Fruit fly (Drosophila melanogaster) whole organism, embryonic: ENCODE measurements around the gene mRF1.
A peak's percentile ranks its signal among the peaks of the same experiment; 100 is the strongest.

Experiments used
- Antp ChIP-seq: fragments of 200-800 bp; sonication (Bioruptor generic); optimal IDR thresholded peaks from 3 replicates; lab custom pipeline; 2016; ENCODE audit warnings: missing biosample characterization, missing genetic modification characterization
- CG12155 ChIP-seq: fragments of 200-800 bp; sonication (Bioruptor generic); optimal IDR thresholded peaks from 3 replicates; lab custom pipeline; 2016; ENCODE audit warnings: missing biosample characterization, missing genetic modification characterization
- CG12659 ChIP-seq: fragments of 200-800 bp; sonication (Bioruptor generic); optimal IDR thresholded peaks from 3 replicates; lab custom pipeline; 2017; ENCODE audit warnings: mild to moderate bottlenecking, missing biosample characterization, missing genetic modification reagents, missing genetic modification characterization
- CG15269 ChIP-seq: fragments of 200-800 bp; sonication (Bioruptor generic); optimal IDR thresholded peaks from 2 replicates; lab custom pipeline; 2018; ENCODE audit warnings: missing biosample characterization, mild to moderate bottlenecking, missing genetic modification characterization, moderate library complexity
- CG15479 ChIP-seq: fragments of 200-800 bp; sonication (Bioruptor generic); optimal IDR thresholded peaks from 3 replicates; lab custom pipeline; 2019; ENCODE audit warnings: missing biosample characterization, mild to moderate bottlenecking, missing genetic modification characterization, moderate library complexity
- CG16863 ChIP-seq: fragments of 200-800 bp; sonication (Bioruptor generic); optimal IDR thresholded peaks from 3 replicates; lab custom pipeline; 2016; ENCODE audit warnings: missing biosample characterization, missing genetic modification characterization
- CG2129 ChIP-seq: fragments of 200-800 bp; sonication (Bioruptor generic); IDR thresholded peaks from 2 replicates; pipeline ENCODE4 v1.3.6; 2022; ENCODE audit warnings: missing biosample characterization, missing genetic modification characterization; ENCODE audit not compliant: partially characterized antibody
- CG34376 ChIP-seq: fragments of 200-800 bp; sonication (Bioruptor generic); optimal IDR thresholded peaks from 2 replicates; lab custom pipeline; 2018; ENCODE audit warnings: missing biosample characterization, mild to moderate bottlenecking, missing genetic modification characterization
- CG4360 ChIP-seq: fragments of 200-800 bp; sonication (Bioruptor generic); IDR thresholded peaks from 2 replicates; pipeline ENCODE4 v1.3.6; 2022; ENCODE audit warnings: missing biosample characterization, missing genetic modification characterization
- CG4404 ChIP-seq: fragments of 200-800 bp; sonication (Bioruptor generic); IDR thresholded peaks from 2 replicates; pipeline ENCODE4 v1.3.6; 2022; ENCODE audit warnings: missing biosample characterization, missing genetic modification characterization
- CG4424 ChIP-seq: fragments of 200-800 bp; sonication (Bioruptor generic); optimal IDR thresholded peaks from 3 replicates; lab custom pipeline; 2016; ENCODE audit warnings: missing biosample characterization, missing genetic modification characterization
- CG4854 ChIP-seq: fragments of 200-800 bp; sonication (Bioruptor generic); optimal IDR thresholded peaks from 2 replicates; lab custom pipeline; 2016; ENCODE audit warnings: missing biosample characterization, missing genetic modification characterization, inconsistent platforms
- CG6272 ChIP-seq: fragments of 200-800 bp; sonication (Bioruptor generic); IDR thresholded peaks from 2 replicates; pipeline ENCODE4 v1.3.6; 2022; ENCODE audit warnings: missing biosample characterization, missing genetic modification characterization
- CG6791 ChIP-seq: fragments of 200-800 bp; sonication (Bioruptor generic); IDR thresholded peaks from 3 replicates; pipeline ENCODE4 v1.3.6; 2022; ENCODE audit warnings: missing biosample characterization, missing genetic modification characterization; ENCODE audit not compliant: partially characterized antibody
- CG7987 ChIP-seq: fragments of 200-800 bp; sonication (Bioruptor generic); optimal IDR thresholded peaks from 2 replicates; lab custom pipeline; 2018; ENCODE audit warnings: missing biosample characterization, mild to moderate bottlenecking, missing genetic modification characterization, moderate library complexity
- CG9727 ChIP-seq: fragments of 200-800 bp; sonication (Bioruptor generic); optimal IDR thresholded peaks from 3 replicates; lab custom pipeline; 2017; ENCODE audit warnings: missing biosample characterization, mild to moderate bottlenecking, missing genetic modification characterization
- CTCF ChIP-seq: fragments of 200-800 bp; sonication (Bioruptor generic); optimal IDR thresholded peaks from 2 replicates; lab custom pipeline; 2017; ENCODE audit warnings: missing biosample characterization, mild to moderate bottlenecking, missing genetic modification characterization, moderate library complexity
- Dbx ChIP-seq: fragments of 200-800 bp; sonication (Bioruptor generic); IDR thresholded peaks from 3 replicates; pipeline ENCODE4 v1.3.6; 2022; ENCODE audit warnings: missing biosample characterization, missing genetic modification characterization
- Dll ChIP-seq: fragments of 200-800 bp; sonication (Bioruptor generic); IDR thresholded peaks from 4 replicates; pipeline ENCODE4 v1.3.6; 2022; ENCODE audit warnings: missing biosample characterization, missing genetic modification characterization; ENCODE audit not compliant: partially characterized antibody
- Doc3 ChIP-seq: fragments of 200-800 bp; sonication (Bioruptor generic); IDR thresholded peaks from 3 replicates; pipeline ENCODE4 v1.3.6; 2022; ENCODE audit warnings: missing biosample characterization, missing genetic modification characterization; ENCODE audit not compliant: partially characterized antibody
- Fer1 ChIP-seq: fragments of 200-800 bp; sonication (Bioruptor generic); optimal IDR thresholded peaks from 2 replicates; lab custom pipeline; 2017; ENCODE audit warnings: missing biosample characterization, mild to moderate bottlenecking, missing genetic modification characterization
- Hsf ChIP-seq: fragments of 200-800 bp; sonication (Bioruptor generic); optimal IDR thresholded peaks from 3 replicates; lab custom pipeline; 2016; ENCODE audit warnings: missing biosample characterization, missing genetic modification characterization
- Jarid2 ChIP-seq: fragments of 200-800 bp; sonication (Bioruptor generic); optimal IDR thresholded peaks from 3 replicates; lab custom pipeline; 2017; ENCODE audit warnings: mild to moderate bottlenecking, missing biosample characterization, missing genetic modification reagents, missing genetic modification characterization
- NC2β ChIP-seq: fragments of 200-800 bp; sonication (Bioruptor generic); optimal IDR thresholded peaks from 2 replicates; lab custom pipeline; 2016; ENCODE audit warnings: missing biosample characterization, missing genetic modification characterization
- Pdp1 ChIP-seq, 2 experiments: fragments of 200-800 bp; sonication (Bioruptor generic); optimal IDR thresholded peaks; 3 replicates each; lab custom pipeline; 2016; ENCODE audit warnings: missing biosample characterization in 2 of 2, missing genetic modification characterization in 2 of 2, mild to moderate bottlenecking in 1 of 2, moderate library complexity in 1 of 2
- Six4 ChIP-seq: fragments of 200-800 bp; sonication (Bioruptor generic); optimal IDR thresholded peaks from 2 replicates; lab custom pipeline; 2016; ENCODE audit warnings: missing biosample characterization, missing genetic modification characterization
- ab ChIP-seq: fragments of 200-800 bp; sonication (Bioruptor generic); optimal IDR thresholded peaks from 2 replicates; lab custom pipeline; 2016; ENCODE audit warnings: missing biosample characterization, missing genetic modification characterization
- amos ChIP-seq: fragments of 200-800 bp; sonication (Bioruptor generic); IDR thresholded peaks from 2 replicates; pipeline ENCODE4 v1.3.6; 2022; ENCODE audit warnings: missing biosample characterization, missing genetic modification characterization; ENCODE audit not compliant: partially characterized antibody
- ash1 ChIP-seq: fragments of 200-800 bp; sonication (Bioruptor generic); optimal IDR thresholded peaks from 2 replicates; lab custom pipeline; 2018; ENCODE audit warnings: missing biosample characterization, mild to moderate bottlenecking, missing genetic modification characterization
- cad ChIP-seq: fragments of >200 bp; optimal IDR thresholded peaks from 2 replicates; lab custom pipeline; 2017; ENCODE audit warnings: missing biosample characterization, missing genetic modification characterization
- cg ChIP-seq: fragments of 200-800 bp; sonication (Bioruptor generic); optimal IDR thresholded peaks from 3 replicates; lab custom pipeline; 2019; ENCODE audit warnings: missing biosample characterization, mild to moderate bottlenecking, missing genetic modification characterization, moderate library complexity
- chn ChIP-seq: fragments of 200-800 bp; sonication (Bioruptor generic); optimal IDR thresholded peaks from 2 replicates; lab custom pipeline; 2016; ENCODE audit warnings: missing biosample characterization, missing genetic modification characterization
- da ChIP-seq: fragments of 200-800 bp; sonication (Bioruptor generic); optimal IDR thresholded peaks from 2 replicates; lab custom pipeline; 2016; ENCODE audit warnings: missing biosample characterization, missing genetic modification characterization
- dimm ChIP-seq: fragments of 200-800 bp; sonication (Bioruptor generic); IDR thresholded peaks from 2 replicates; pipeline ENCODE4 v1.3.6; 2022; ENCODE audit warnings: missing biosample characterization, missing genetic modification characterization
- disco-r ChIP-seq: fragments of 200-800 bp; sonication (Bioruptor generic); optimal IDR thresholded peaks from 2 replicates; lab custom pipeline; 2016; ENCODE audit warnings: missing biosample characterization, missing genetic modification characterization
- ewg ChIP-seq: fragments of 200-800 bp; sonication (Bioruptor generic); optimal IDR thresholded peaks from 3 replicates; lab custom pipeline; 2017; ENCODE audit warnings: mild to moderate bottlenecking, missing biosample characterization, missing genetic modification reagents, missing genetic modification characterization
- gsb ChIP-seq: fragments of 200-800 bp; sonication (Bioruptor generic); IDR thresholded peaks from 2 replicates; pipeline ENCODE4 v1.3.6; 2022; ENCODE audit warnings: missing biosample characterization, missing genetic modification characterization
- mld ChIP-seq: fragments of 200-800 bp; sonication (Bioruptor generic); IDR thresholded peaks from 3 replicates; pipeline ENCODE4 v1.3.6; 2022; ENCODE audit warnings: missing biosample characterization, missing genetic modification characterization; ENCODE audit not compliant: partially characterized antibody
- pho ChIP-seq: fragments of 200-800 bp; sonication (Bioruptor generic); optimal IDR thresholded peaks from 2 replicates; lab custom pipeline; 2016; ENCODE audit warnings: missing biosample characterization, missing genetic modification characterization
- repo ChIP-seq: fragments of 200-800 bp; sonication (Bioruptor generic); optimal IDR thresholded peaks from 2 replicates; lab custom pipeline; 2016; ENCODE audit warnings: missing biosample characterization, missing genetic modification characterization
- row ChIP-seq: fragments of 200-800 bp; sonication (Bioruptor generic); IDR thresholded peaks from 3 replicates; pipeline ENCODE4 v1.3.6; 2022; ENCODE audit warnings: missing biosample characterization, missing genetic modification characterization
- sens ChIP-seq: fragments of 200-800 bp; sonication (Bioruptor generic); peaks from one replicate; lab custom pipeline; 2016; ENCODE audit warnings: missing biosample characterization, missing genetic modification characterization
- slou ChIP-seq: fragments of 200-800 bp; sonication (Bioruptor generic); optimal IDR thresholded peaks from 3 replicates; lab custom pipeline; 2016; ENCODE audit warnings: missing biosample characterization, missing genetic modification characterization
- slp2 ChIP-seq: fragments of 200-800 bp; sonication (Bioruptor generic); optimal IDR thresholded peaks from 2 replicates; lab custom pipeline; 2016; ENCODE audit warnings: missing biosample characterization, missing genetic modification characterization
- sna ChIP-seq: fragments of 200-800 bp; sonication (Bioruptor generic); IDR thresholded peaks from 2 replicates; pipeline ENCODE4 v1.3.6; 2022; ENCODE audit warnings: missing biosample characterization, missing genetic modification characterization; ENCODE audit not compliant: partially characterized antibody
- sr ChIP-seq: fragments of 200-800 bp; sonication (Bioruptor generic); IDR thresholded peaks from 3 replicates; pipeline ENCODE4 v1.3.6; 2022; ENCODE audit warnings: missing biosample characterization, missing genetic modification characterization
- stwl ChIP-seq: fragments of 200-800 bp; sonication (Bioruptor generic); optimal IDR thresholded peaks from 3 replicates; lab custom pipeline; 2018; ENCODE audit warnings: missing biosample characterization, mild to moderate bottlenecking, missing genetic modification characterization, moderate library complexity
- tll ChIP-seq, 2 experiments: fragments of 200-800 bp in 1 of 2; fragments of >200 bp in 1 of 2; sonication (Bioruptor generic) in 1 of 2; optimal IDR thresholded peaks; 2 replicates each; lab custom pipeline; 2017 to 2019; ENCODE audit warnings: missing biosample characterization in 2 of 2, missing genetic modification characterization in 2 of 2, mild to moderate bottlenecking in 1 of 2, moderate library complexity in 1 of 2
- tx ChIP-seq: fragments of 200-800 bp; sonication (Bioruptor generic); optimal IDR thresholded peaks from 2 replicates; lab custom pipeline; 2016; ENCODE audit warnings: missing biosample characterization, missing genetic modification characterization

mRF1 gene

DNA sequence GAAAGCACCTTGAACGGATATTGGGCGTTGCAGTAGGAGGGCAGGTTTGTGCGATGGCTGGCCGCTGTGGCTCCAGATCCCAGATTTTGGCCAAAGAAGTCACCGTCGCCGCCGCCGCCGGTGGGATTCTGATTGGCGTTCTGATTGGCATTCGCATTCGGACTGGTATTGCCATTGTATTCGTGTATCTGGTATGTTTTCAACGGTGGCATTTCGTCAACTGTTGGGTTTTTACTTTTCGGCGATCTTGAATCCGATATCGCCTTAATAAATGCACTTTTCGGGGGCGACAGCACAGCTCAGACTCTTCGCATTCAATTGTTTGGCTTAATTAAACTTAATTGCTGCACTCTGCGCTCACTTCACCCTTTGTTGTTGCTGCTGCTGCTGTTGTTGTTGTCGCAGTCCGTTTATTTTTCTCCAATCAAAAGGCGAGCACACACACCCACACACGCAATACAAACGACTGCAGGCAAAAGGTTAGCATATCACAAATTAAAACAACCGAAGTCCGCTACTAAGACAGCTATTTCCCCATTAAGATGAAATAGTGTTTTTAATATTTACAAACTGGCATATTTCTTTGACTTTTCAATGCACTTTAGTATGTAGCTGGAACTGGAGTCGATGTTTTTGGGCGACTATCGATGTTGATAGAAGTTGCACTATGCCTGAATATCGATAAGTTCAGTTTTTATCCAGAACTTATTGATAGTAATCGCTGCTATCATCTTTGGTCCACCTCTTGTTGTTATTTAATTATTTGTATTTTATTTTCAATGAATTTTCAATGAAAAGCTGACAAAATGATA, at the start of gene mRF1, which contains the start of gene CG9426 (continued):
- peak; percentile 95 for TF ChIP-seq mld (GFP tag; lab: Robert Waterston, UW)
- peak; percentile 88 for TF ChIP-seq sens (GFP tag; lab: Kevin White, UChicago)
- TF ChIP-seq CG4854, result peak; percentile 22
- TF ChIP-seq CG12659 (GFP tag; lab: Kevin White, UChicago), result peak; percentile 63
- peak; percentile 95 for TF ChIP-seq sna (GFP tag; lab: Robert Waterston, UW)
- TF ChIP-seq cg, result peak; percentile 53
- TF ChIP-seq dimm, result no peak
- TF ChIP-seq amos (GFP tag; lab: Robert Waterston, UW), result peak; percentile 97
- TF ChIP-seq CG6791 (GFP tag; lab: Robert Waterston, UW), result peak; percentile 97
- no peak for TF ChIP-seq ab (GFP tag; lab: Kevin White, UChicago)
- no peak for TF ChIP-seq CG4404 (GFP tag; lab: Robert Waterston, UW)
- peak; percentile 65 for TF ChIP-seq CG34376
- TF ChIP-seq ewg (GFP tag; lab: Kevin White, UChicago), result no peak
- peak; percentile 3 for TF ChIP-seq CG9727 (GFP tag; lab: Kevin White, UChicago)
- TF ChIP-seq stwl (tag; lab: Kevin White, UChicago), result peak; percentile 73
- peak; percentile 10 for TF ChIP-seq tx (GFP tag; lab: Kevin White, UChicago)
- no peak for TF ChIP-seq Antp
- peak; percentile 17 for TF ChIP-seq CG12155
- peak; percentile 45; the same call in 1 of the 2 replicates for TF ChIP-seq CG6272 (GFP tag; lab: Robert Waterston, UW)
- TF ChIP-seq Hsf, result peak; percentile 31
- TF ChIP-seq Six4 (GFP tag; lab: Kevin White, UChicago), result no peak
- TF ChIP-seq Doc3 (GFP tag; lab: Robert Waterston, UW), result peak; percentile 93
- TF ChIP-seq slp2 (GFP tag; lab: Kevin White, UChicago), result no peak
- no peak for TF ChIP-seq CTCF (GFP tag; lab: Kevin White, UChicago)
- TF ChIP-seq Jarid2, result peak; percentile 7
- no peak for TF ChIP-seq repo
- TF ChIP-seq Dbx, result 0 out of 3 replicates have a peak, but pooled peaks have one; percentile 35
- TF ChIP-seq CG4424 (GFP tag; lab: Kevin White, UChicago), result no peak
- TF ChIP-seq disco-r (GFP tag; lab: Kevin White, UChicago), result no peak
- TF ChIP-seq gsb, result no peak
- TF ChIP-seq tll (GFP tag; optimal IDR thresholded peaks at IDR 0.05; lab: Kevin White, UChicago), result peak in 1 of 2 experiments; percentile 67
- TF ChIP-seq CG16863 (GFP tag; lab: Kevin White, UChicago), result no peak
- TF ChIP-seq chn (GFP tag; lab: Kevin White, UChicago), result no peak
- TF ChIP-seq sr (GFP tag; lab: Robert Waterston, UW), result peak; percentile 18; the same call in 1 of the 3 replicates
- peak; percentile 94 for TF ChIP-seq Dll (GFP tag; lab: Robert Waterston, UW)
- TF ChIP-seq row (GFP tag; lab: Robert Waterston, UW), result peak; percentile 39; the same call in 1 of the 3 replicates
- TF ChIP-seq ash1, result no peak
- no peak for TF ChIP-seq cad (GFP tag; lab: Kevin White, UChicago)
- no peak for TF ChIP-seq CG15269 (tag; lab: Kevin White, UChicago)
- TF ChIP-seq slou, result no peak
- peak; percentile 1 for TF ChIP-seq NC2β (GFP tag; lab: Kevin White, UChicago)
- no peak for TF ChIP-seq da
- TF ChIP-seq CG7987, result peak; percentile 37
- TF ChIP-seq CG2129 (GFP tag; lab: Robert Waterston, UW), result peak; percentile 85; the same call in 1 of the 2 replicates
- peak; percentile 16 for TF ChIP-seq CG15479 (GFP tag; lab: Kevin White, UChicago)
- TF ChIP-seq Fer1 (GFP tag; lab: Kevin White, UChicago), result peak; percentile 39
- TF ChIP-seq CG4360, result peak; percentile 97
- TF ChIP-seq pho (GFP tag; lab: Kevin White, UChicago), result peak; percentile 30
- peak in 1 of 2 experiments; percentile 84 for TF ChIP-seq Pdp1 (GFP tag; optimal IDR thresholded peaks at IDR 0.05; lab: Kevin White, UChicago)
